Fruit fly (Drosophila melanogaster) whole organism, embryonic: ENCODE measurements around the gene CG42784.

Experiments
- Bdp1 ChIP-seq: fragments of 200-800 bp; sonication (Bioruptor generic); optimal IDR thresholded peaks from 3 replicates; lab custom pipeline; 2016; ENCODE audit warnings: missing biosample characterization, missing genetic modification characterization
- BtbVII ChIP-seq: fragments of 200-800 bp; sonication (Bioruptor generic); optimal IDR thresholded peaks from 3 replicates; lab custom pipeline; 2017; ENCODE audit warnings: missing biosample characterization, mild to moderate bottlenecking, missing genetic modification characterization
- CG11560 ChIP-seq: fragments of 200-800 bp; sonication (Bioruptor generic); IDR thresholded peaks from 3 replicates; pipeline ENCODE4 v1.3.6; 2022; ENCODE audit warnings: missing biosample characterization, missing genetic modification characterization
- CG11723 ChIP-seq: fragments of 200-800 bp; sonication (Bioruptor generic); optimal IDR thresholded peaks from 2 replicates; lab custom pipeline; 2017; ENCODE audit warnings: missing biosample characterization, mild to moderate bottlenecking, missing genetic modification characterization
- CG13424 ChIP-seq: fragments of 200-800 bp; sonication (Bioruptor generic); optimal IDR thresholded peaks from 2 replicates; lab custom pipeline; 2019; ENCODE audit warnings: missing biosample characterization, mild to moderate bottlenecking, missing genetic modification characterization, moderate library complexity
- CG17361 ChIP-seq: fragments of 200-800 bp; sonication (Bioruptor generic); IDR thresholded peaks from 3 replicates; pipeline ENCODE4 v1.3.6; 2022; ENCODE audit warnings: missing biosample characterization, missing genetic modification characterization
- CG18262 ChIP-seq: fragments of 200-800 bp; optimal IDR thresholded peaks from 3 replicates; lab custom pipeline; 2019; ENCODE audit warnings: missing biosample characterization, mild to moderate bottlenecking, missing genetic modification characterization, moderate library complexity
- CG18476 ChIP-seq: fragments of 200-800 bp; sonication (Bioruptor generic); optimal IDR thresholded peaks from 2 replicates; lab custom pipeline; 2016; ENCODE audit warnings: missing biosample characterization, mild to moderate bottlenecking, missing genetic modification characterization
- CG2889 ChIP-seq: fragments of 200-800 bp; sonication (Bioruptor generic); IDR thresholded peaks from 3 replicates; pipeline ENCODE4 v1.3.6; 2022; ENCODE audit warnings: missing biosample characterization, missing genetic modification characterization
- CG31224 ChIP-seq: fragments of 200-800 bp; sonication (Bioruptor generic); IDR thresholded peaks from 2 replicates; pipeline ENCODE4 v1.3.6; 2022; ENCODE audit warnings: missing biosample characterization, missing genetic modification characterization
- CG32772 ChIP-seq: fragments of 200-800 bp; sonication (Bioruptor generic); IDR thresholded peaks from 2 replicates; pipeline ENCODE4 v1.3.6; 2022; ENCODE audit warnings: missing biosample characterization, missing genetic modification characterization
- CG34376 ChIP-seq: fragments of 200-800 bp; sonication (Bioruptor generic); optimal IDR thresholded peaks from 2 replicates; lab custom pipeline; 2018; ENCODE audit warnings: missing biosample characterization, mild to moderate bottlenecking, missing genetic modification characterization
- CG34422 ChIP-seq: fragments of 200-800 bp; sonication (Bioruptor generic); IDR thresholded peaks from 3 replicates; pipeline ENCODE4 v1.3.6; 2022; ENCODE audit warnings: missing biosample characterization, missing genetic modification characterization
- CG3726 ChIP-seq: fragments of 200-800 bp; sonication (Bioruptor generic); IDR thresholded peaks from 3 replicates; pipeline ENCODE4, ENCODE4 v1.3.6; 2022; ENCODE audit warnings: missing biosample characterization, missing genetic modification characterization
- CG4328 ChIP-seq: fragments of 200-800 bp; sonication (Bioruptor generic); optimal IDR thresholded peaks from 3 replicates; lab custom pipeline; 2017; ENCODE audit warnings: missing biosample characterization, missing genetic modification reagents, missing genetic modification characterization
- CG4424 ChIP-seq: fragments of 200-800 bp; sonication (Bioruptor generic); optimal IDR thresholded peaks from 3 replicates; lab custom pipeline; 2016; ENCODE audit warnings: missing biosample characterization, missing genetic modification characterization
- CG4707 ChIP-seq: fragments of 200-800 bp; sonication (Bioruptor generic); optimal IDR thresholded peaks from 2 replicates; lab custom pipeline; 2018; ENCODE audit warnings: missing biosample characterization, mild to moderate bottlenecking, missing genetic modification characterization, moderate library complexity
- CG6683 ChIP-seq: fragments of 200-800 bp; sonication (Bioruptor generic); optimal IDR thresholded peaks from 2 replicates; lab custom pipeline; 2017; ENCODE audit warnings: missing biosample characterization, mild to moderate bottlenecking, missing genetic modification characterization, missing genetic modification reagents
- CG6813 ChIP-seq: fragments of 200-800 bp; sonication (Bioruptor generic); optimal IDR thresholded peaks from 2 replicates; lab custom pipeline; 2017; ENCODE audit warnings: missing biosample characterization, missing genetic modification characterization, mild to moderate bottlenecking, moderate library complexity, missing genetic modification reagents
- CG7556 ChIP-seq: fragments of 200-800 bp; sonication (Bioruptor generic); optimal IDR thresholded peaks from 2 replicates; lab custom pipeline; 2017; ENCODE audit warnings: missing biosample characterization, mild to moderate bottlenecking, missing genetic modification characterization
- CG8290 ChIP-seq, 3 experiments: fragments of 200-800 bp; sonication (Bioruptor generic); optimal IDR thresholded peaks; 2 replicates each; lab custom pipeline; 2016 to 2019; ENCODE audit warnings: missing biosample characterization in 3 of 3, missing genetic modification characterization in 3 of 3, mild to moderate bottlenecking in 2 of 3, moderate library complexity in 1 of 3
- CG9932 ChIP-seq: fragments of 200-800 bp; sonication (Bioruptor generic); IDR thresholded peaks from 2 replicates; pipeline ENCODE4 v1.3.6; 2022; ENCODE audit warnings: missing biosample characterization, missing genetic modification characterization
- CHES-1-like ChIP-seq: fragments of 200-800 bp; sonication (Bioruptor generic); optimal IDR thresholded peaks from 2 replicates; lab custom pipeline; 2016; ENCODE audit warnings: missing biosample characterization, missing genetic modification characterization
- E2f1 ChIP-seq: fragments of 200-800 bp; sonication (Bioruptor generic); IDR thresholded peaks from 2 replicates; pipeline ENCODE4 v1.3.6; 2022; ENCODE audit warnings: missing biosample characterization, missing genetic modification characterization
- Gug ChIP-seq: fragments of 200-800 bp; sonication (Bioruptor generic); IDR thresholded peaks from 4 replicates; pipeline ENCODE4 v1.3.6; 2022; ENCODE audit warnings: missing biosample characterization, missing genetic modification characterization
- Med ChIP-seq: fragments of 200-800 bp; sonication (Bioruptor generic); peaks from one replicate; lab custom pipeline; 2016; ENCODE audit warnings: missing biosample characterization, missing genetic modification characterization, mild to moderate bottlenecking, inconsistent platforms, moderate library complexity
- Meics ChIP-seq: fragments of 200-800 bp; sonication (Bioruptor generic); optimal IDR thresholded peaks from 2 replicates; lab custom pipeline; 2017; ENCODE audit warnings: missing biosample characterization, mild to moderate bottlenecking, missing genetic modification characterization
- Oaz ChIP-seq: fragments of 200-800 bp; sonication (Bioruptor generic); IDR thresholded peaks from 2 replicates; pipeline ENCODE4 v1.3.6; 2022; ENCODE audit warnings: missing biosample characterization, missing genetic modification characterization
- Opbp ChIP-seq: fragments of 200-800 bp; sonication (Bioruptor generic); IDR thresholded peaks from 3 replicates; pipeline ENCODE4 v1.3.6; 2022; ENCODE audit warnings: missing biosample characterization, missing genetic modification characterization; ENCODE audit not compliant: partially characterized antibody
- Side ChIP-seq: fragments of 200-800 bp; sonication (Bioruptor generic); optimal IDR thresholded peaks from 2 replicates; lab custom pipeline; 2016; ENCODE audit warnings: missing biosample characterization, missing genetic modification characterization
- Sin3A ChIP-seq: fragments of >200 bp; optimal IDR thresholded peaks from 2 replicates; lab custom pipeline; 2018
- Tbp ChIP-seq: fragments of >200 bp; optimal IDR thresholded peaks from 2 replicates; lab custom pipeline; 2018; ENCODE audit warnings: missing biosample characterization, missing genetic modification characterization
- ara ChIP-seq: fragments of 200-800 bp; sonication (Bioruptor generic); IDR thresholded peaks from 2 replicates; pipeline ENCODE4 v1.3.6; 2022; ENCODE audit warnings: missing biosample characterization, missing genetic modification characterization
- corto ChIP-seq: fragments of 200-800 bp; sonication (Bioruptor generic); optimal IDR thresholded peaks from 2 replicates; lab custom pipeline; 2016; ENCODE audit warnings: missing biosample characterization, mild to moderate bottlenecking, missing genetic modification characterization, moderate library complexity
- crc ChIP-seq: fragments of 200-800 bp; sonication (Bioruptor generic); optimal IDR thresholded peaks from 2 replicates; lab custom pipeline; 2016; ENCODE audit warnings: missing biosample characterization, missing genetic modification characterization
- crol ChIP-seq: fragments of 200-800 bp; sonication (Bioruptor generic); IDR thresholded peaks from 2 replicates; pipeline ENCODE4 v1.3.6; 2022; ENCODE audit warnings: missing biosample characterization, missing genetic modification characterization
- dmrt99B ChIP-seq: fragments of 200-800 bp; sonication (Bioruptor generic); optimal IDR thresholded peaks from 2 replicates; lab custom pipeline; 2018; ENCODE audit warnings: missing biosample characterization, mild to moderate bottlenecking, missing genetic modification characterization, moderate library complexity
- esg ChIP-seq: fragments of 200-800 bp; sonication (Bioruptor generic); conservative IDR thresholded peaks from 2 replicates; pipeline ENCODE4 v1.3.6; 2022; ENCODE audit warnings: missing biosample characterization, missing genetic modification characterization
- eve ChIP-seq, 2 experiments: fragments of >200 bp; optimal IDR thresholded peaks; 2 replicates each; lab custom pipeline; 2017; ENCODE audit warnings: missing biosample characterization in 2 of 2, missing genetic modification characterization in 2 of 2
- fd96Cb ChIP-seq: fragments of 200-800 bp; sonication (Bioruptor generic); optimal IDR thresholded peaks from 2 replicates; lab custom pipeline; 2018; ENCODE audit warnings: missing biosample characterization, mild to moderate bottlenecking, missing genetic modification characterization, moderate library complexity
- gsb ChIP-seq: fragments of 200-800 bp; sonication (Bioruptor generic); IDR thresholded peaks from 2 replicates; pipeline ENCODE4 v1.3.6; 2022; ENCODE audit warnings: missing biosample characterization, missing genetic modification characterization
- h ChIP-seq: fragments of >200 bp; optimal IDR thresholded peaks from 2 replicates; lab custom pipeline; 2017
- ham ChIP-seq: fragments of 200-800 bp; sonication (Bioruptor generic); IDR thresholded peaks from 2 replicates; pipeline ENCODE4 v1.3.6; 2022; ENCODE audit warnings: missing biosample characterization, missing genetic modification characterization
- ken ChIP-seq: fragments of 200-800 bp; sonication (Bioruptor generic); IDR thresholded peaks from 3 replicates; pipeline ENCODE4 v1.3.6; 2022; ENCODE audit warnings: missing biosample characterization, missing genetic modification characterization
- kni ChIP-seq: fragments of 200-800 bp; sonication (Bioruptor generic); optimal IDR thresholded peaks from 3 replicates; lab custom pipeline; 2017; ENCODE audit warnings: mild to moderate bottlenecking, missing biosample characterization, missing genetic modification reagents, missing genetic modification characterization
- nom ChIP-seq: fragments of 200-800 bp; sonication (Bioruptor generic); optimal IDR thresholded peaks from 2 replicates; lab custom pipeline; 2017; ENCODE audit warnings: missing biosample characterization, missing genetic modification characterization, mild to moderate bottlenecking, moderate library complexity, missing genetic modification reagents
- sens ChIP-seq: fragments of 200-800 bp; sonication (Bioruptor generic); peaks from one replicate; lab custom pipeline; 2016; ENCODE audit warnings: missing biosample characterization, missing genetic modification characterization
- sens-2 ChIP-seq: fragments of 200-800 bp; sonication (Bioruptor generic); IDR thresholded peaks from 2 replicates; pipeline ENCODE4 v1.3.6; 2022; ENCODE audit warnings: missing biosample characterization, missing genetic modification characterization
- shn ChIP-seq: fragments of 200-800 bp; sonication (Bioruptor generic); optimal IDR thresholded peaks from 3 replicates; lab custom pipeline; 2016; ENCODE audit warnings: missing biosample characterization, missing genetic modification characterization
- vvl ChIP-seq: fragments of 200-800 bp; sonication (Bioruptor generic); IDR thresholded peaks from 2 replicates; pipeline ENCODE4 v1.3.6; 2022; ENCODE audit warnings: missing biosample characterization, missing genetic modification characterization

Gene CG42784

DNA sequence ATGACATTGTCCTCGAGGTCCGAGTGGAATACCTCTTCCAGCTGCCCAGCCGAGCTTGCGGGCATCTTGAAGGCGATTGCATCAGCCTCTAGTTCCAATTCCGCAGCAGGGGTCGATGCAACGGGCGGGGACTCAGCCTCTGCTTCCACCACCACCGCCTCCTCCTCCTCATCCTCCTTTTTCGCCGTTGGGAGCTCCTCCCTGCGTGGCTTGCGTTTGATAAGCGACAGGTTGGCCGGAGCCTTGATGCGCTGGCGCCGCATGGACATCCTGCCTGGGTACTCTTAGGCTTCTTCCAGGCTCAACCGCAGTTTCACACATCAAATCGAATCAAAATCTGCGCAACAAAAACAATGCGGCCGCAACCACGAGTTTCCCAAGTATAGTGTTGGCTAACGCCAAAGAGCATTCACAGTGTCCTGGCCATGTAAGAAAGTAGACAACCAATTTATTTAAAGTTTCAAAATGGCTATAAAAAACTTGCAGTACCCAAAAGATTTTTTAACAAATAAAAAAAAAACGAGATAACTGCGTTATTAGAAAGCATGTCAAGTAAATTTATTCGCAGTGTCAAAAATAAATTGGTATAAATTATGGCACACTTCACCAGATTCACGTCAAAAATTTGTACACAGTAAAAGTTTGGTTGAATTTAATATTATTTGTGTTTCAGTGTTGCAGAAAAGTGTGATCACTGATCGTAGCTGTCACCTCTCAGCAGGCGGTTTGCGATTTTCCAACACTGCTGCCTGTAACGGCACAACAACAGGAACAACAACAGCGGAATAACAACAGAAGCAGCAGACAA is 41.6 kb upstream of the CG42784 start, which contains the start of the genes Bdp1 and CG6565 (continued):
- peak; percentile 92 for TF ChIP-seq ara
- TF ChIP-seq crol (GFP tag; lab: Robert Waterston, UW): peak; percentile 94
- peak; percentile 95 for TF ChIP-seq crc (GFP tag; lab: Kevin White, UChicago)
- peak; percentile 94 for TF ChIP-seq CG11723 (GFP tag; lab: Kevin White, UChicago)
- TF ChIP-seq CG9932 (GFP tag; lab: Robert Waterston, UW): peak; percentile 98
- TF ChIP-seq Side (GFP tag; lab: Kevin White, UChicago): peak; percentile 98
- TF ChIP-seq kni (GFP tag; lab: Kevin White, UChicago): peak; percentile 89
- TF ChIP-seq vvl (GFP tag; lab: Robert Waterston, UW): peak; percentile 91
- peak; percentile 90 for TF ChIP-seq CG31224 (GFP tag; lab: Robert Waterston, UW)
- peak; percentile 89; the same call in 2 of the 3 replicates for TF ChIP-seq CG3726 (GFP tag; lab: Robert Waterston, UW)
- peak; percentile 85 for TF ChIP-seq CG6813 (GFP tag; lab: Kevin White, UChicago)
- TF ChIP-seq h: no peak
- peak; percentile 100 for TF ChIP-seq CG8290 (GFP tag; optimal IDR thresholded peaks at IDR 0.05; lab: Kevin White, UChicago)
- peak; percentile 87 to 99 for TF ChIP-seq CG8290 (tag; optimal IDR thresholded peaks at IDR 0.05; lab: Kevin White, UChicago)
- peak; percentile 94 for TF ChIP-seq E2f1 (GFP tag; lab: Robert Waterston, UW)
- TF ChIP-seq Oaz (GFP tag; lab: Robert Waterston, UW): peak; percentile 86
- peak; percentile 96 for TF ChIP-seq CG32772 (GFP tag; lab: Robert Waterston, UW)
- TF ChIP-seq CG2889 (GFP tag; lab: Robert Waterston, UW): peak; percentile 90
- peak; percentile 89 for TF ChIP-seq gsb
- TF ChIP-seq CHES-1-like (GFP tag; lab: Kevin White, UChicago): peak; percentile 98
- peak; percentile 98 for TF ChIP-seq Gug
- peak; percentile 95 for TF ChIP-seq CG18262
- peak; percentile 93 for TF ChIP-seq BtbVII (GFP tag; lab: Kevin White, UChicago)
- peak in 1 of 2 experiments; percentile 90 for TF ChIP-seq eve (GFP tag; optimal IDR thresholded peaks at IDR 0.05; lab: Kevin White, UChicago)
- peak; percentile 95 for TF ChIP-seq CG34376 (GFP tag; lab: Kevin White, UChicago)
- TF ChIP-seq Meics: peak; percentile 96
- TF ChIP-seq esg (GFP tag; lab: Robert Waterston, UW): peak; percentile 97
- TF ChIP-seq Tbp (GFP tag; lab: Kevin White, UChicago): no peak
- TF ChIP-seq CG4328: peak; percentile 96
- TF ChIP-seq sens (GFP tag; lab: Kevin White, UChicago): peak; percentile 100
- peak; percentile 97 for TF ChIP-seq CG18476 (GFP tag; lab: Kevin White, UChicago)
- peak; percentile 97 for TF ChIP-seq CG13424
- peak; percentile 82 for TF ChIP-seq sens-2 (GFP tag; lab: Robert Waterston, UW)
- peak; percentile 91 for TF ChIP-seq CG11560 (tag; lab: Robert Waterston, UW)
- peak; percentile 97 for TF ChIP-seq fd96Cb (tag; lab: Kevin White, UChicago)
- TF ChIP-seq Med (GFP tag; lab: Kevin White, UChicago): peak; percentile 100
- TF ChIP-seq dmrt99B (tag; lab: Kevin White, UChicago): peak; percentile 95
- TF ChIP-seq CG7556: peak; percentile 98
- TF ChIP-seq CG6683 (GFP tag; lab: Kevin White, UChicago): peak; percentile 86
- TF ChIP-seq ham (GFP tag; lab: Robert Waterston, UW): peak; percentile 81
- TF ChIP-seq CG4707 (GFP tag; lab: Kevin White, UChicago): peak; percentile 46
- peak; percentile 99 for TF ChIP-seq CG4424 (GFP tag; lab: Kevin White, UChicago)
- TF ChIP-seq corto: peak; percentile 83
- TF ChIP-seq Opbp: no peak
- peak; percentile 99 for TF ChIP-seq CG17361
- TF ChIP-seq nom (GFP tag; lab: Kevin White, UChicago): peak; percentile 80
- peak; percentile 96 for TF ChIP-seq CG34422
- peak; percentile 99 for TF ChIP-seq shn
- TF ChIP-seq ken: peak; percentile 95
- TF ChIP-seq Bdp1 (GFP tag; lab: Kevin White, UChicago): peak; percentile 96
- TF ChIP-seq Sin3A (lab: Kevin White, UChicago): peak; percentile 91
